Worm (Caenorhabditis elegans) whole organism, mixed stage, embryonic: Measurements from ENCODE around the gene acr-16.

Experiments used
- M03D4.4 ChIP-seq: sonication (generic microtip); optimal IDR thresholded peaks from 2 replicates; lab custom pipeline; 2017; ENCODE audit warnings: mild to moderate bottlenecking, missing genetic modification characterization, missing compliant biosample characterization
- bed-3 ChIP-seq: fragments of 200-800 bp; sonication (Bioruptor generic); optimal IDR thresholded peaks from 3 replicates; lab custom pipeline; 2018; ENCODE audit warnings: mild to moderate bottlenecking, missing genetic modification characterization, moderate library complexity, missing compliant biosample characterization
- blmp-1 ChIP-seq: fragments of 150-350 bp; optimal IDR thresholded peaks from 2 replicates; lab custom pipeline; 2014; ENCODE audit warnings: missing biosample characterization, missing genetic modification characterization
- ceh-39 ChIP-seq: fragments of 150-350 bp; optimal IDR thresholded peaks from 2 replicates; lab custom pipeline; 2014; ENCODE audit warnings: missing biosample characterization, missing genetic modification characterization
- ceh-43 ChIP-seq: fragments of 200-800 bp; sonication (Bioruptor generic); optimal IDR thresholded peaks from 2 replicates; lab custom pipeline; 2018; ENCODE audit warnings: mild to moderate bottlenecking, missing genetic modification characterization, moderate library complexity, missing compliant biosample characterization
- ceh-83 ChIP-seq: fragments of 200-800 bp; sonication (Bioruptor generic); optimal IDR thresholded peaks from 2 replicates; lab custom pipeline; 2018; ENCODE audit warnings: mild to moderate bottlenecking, missing genetic modification characterization, missing compliant biosample characterization
- ces-1 ChIP-seq: fragments of 150-350 bp; optimal IDR thresholded peaks from 2 replicates; lab custom pipeline; 2014; ENCODE audit warnings: missing biosample characterization, missing genetic modification reagents, missing genetic modification characterization
- cnd-1 ChIP-seq: fragments of 200-800 bp; sonication (Bioruptor generic); optimal IDR thresholded peaks from 2 replicates; lab custom pipeline; 2018; ENCODE audit warnings: mild to moderate bottlenecking, missing genetic modification characterization, missing compliant biosample characterization
- drap-1 ChIP-seq: fragments of 200-800 bp; sonication (Bioruptor generic); optimal IDR thresholded peaks from 3 replicates; lab custom pipeline; 2018; ENCODE audit warnings: mild to moderate bottlenecking, missing genetic modification characterization, missing compliant biosample characterization
- elt-1 ChIP-seq: sonication (generic microtip); optimal IDR thresholded peaks from 2 replicates; lab custom pipeline; 2017; ENCODE audit warnings: missing genetic modification characterization, mild to moderate bottlenecking, missing compliant biosample characterization, antibody characterized with exemption, moderate library complexity, borderline replicate concordance; ENCODE audit not compliant: insufficient read depth
- elt-3 ChIP-seq: fragments of 150-350 bp; optimal IDR thresholded peaks from 2 replicates; lab custom pipeline; 2014; ENCODE audit warnings: missing biosample characterization, missing genetic modification characterization
- flh-1 ChIP-seq: fragments of 200-800 bp; sonication (Bioruptor generic); optimal IDR thresholded peaks from 2 replicates; lab custom pipeline; 2018; ENCODE audit warnings: mild to moderate bottlenecking, missing genetic modification characterization, moderate library complexity, missing compliant biosample characterization
- ham-2 ChIP-seq: fragments of 200-800 bp; sonication (Bioruptor generic); optimal IDR thresholded peaks from 2 replicates; lab custom pipeline; 2018; ENCODE audit warnings: mild to moderate bottlenecking, missing genetic modification characterization, missing compliant biosample characterization
- hlh-1 ChIP-seq: fragments of 150-350 bp; optimal IDR thresholded peaks from 2 replicates; lab custom pipeline; 2014; ENCODE audit warnings: missing biosample characterization, missing genetic modification reagents, missing genetic modification characterization
- lin-13 ChIP-seq: fragments of 150-350 bp; optimal IDR thresholded peaks from 2 replicates; lab custom pipeline; 2014; ENCODE audit warnings: missing biosample characterization, missing genetic modification characterization
- lin-32 ChIP-seq: fragments of 200-800 bp; sonication (Bioruptor generic); optimal IDR thresholded peaks from 2 replicates; lab custom pipeline; 2018; ENCODE audit warnings: mild to moderate bottlenecking, missing genetic modification characterization, missing compliant biosample characterization
- lsy-2 ChIP-seq: fragments of 150-350 bp; optimal IDR thresholded peaks from 2 replicates; lab custom pipeline; 2014; ENCODE audit warnings: missing biosample characterization, missing genetic modification characterization
- mab-5 ChIP-seq: fragments of 150-350 bp; optimal IDR thresholded peaks from 2 replicates; lab custom pipeline; 2014; ENCODE audit warnings: missing biosample characterization, missing genetic modification characterization
- mep-1 ChIP-seq: fragments of 150-350 bp; optimal IDR thresholded peaks from 2 replicates; lab custom pipeline; 2017; ENCODE audit warnings: missing biosample characterization, missing genetic modification reagents, missing genetic modification characterization, inconsistent platforms
- mls-2 ChIP-seq: sonication (generic microtip); optimal IDR thresholded peaks from 2 replicates; lab custom pipeline; 2016; ENCODE audit warnings: mild to moderate bottlenecking, missing genetic modification characterization, moderate library complexity, missing compliant biosample characterization
- nhr-12 ChIP-seq: fragments of 150-350 bp; optimal IDR thresholded peaks from 2 replicates; lab custom pipeline; 2014; ENCODE audit warnings: missing biosample characterization, missing genetic modification characterization
- nhr-2 ChIP-seq: fragments of 150-350 bp; optimal IDR thresholded peaks from 2 replicates; lab custom pipeline; 2014; ENCODE audit warnings: missing biosample characterization, missing genetic modification characterization
- nhr-237 ChIP-seq: fragments of 150-350 bp; optimal IDR thresholded peaks from 2 replicates; lab custom pipeline; 2014; ENCODE audit warnings: missing biosample characterization, missing genetic modification characterization
- nhr-28 ChIP-seq: fragments of 150-350 bp; optimal IDR thresholded peaks from 2 replicates; lab custom pipeline; 2014; ENCODE audit warnings: missing biosample characterization, missing genetic modification characterization
- nhr-76 ChIP-seq: sonication (generic microtip); optimal IDR thresholded peaks from 2 replicates; lab custom pipeline; 2017; ENCODE audit warnings: missing biosample characterization, missing genetic modification characterization
- pha-4 ChIP-seq: fragments of 150-350 bp; optimal IDR thresholded peaks from 2 replicates; lab custom pipeline; 2018; ENCODE audit warnings: missing biosample characterization, missing genetic modification reagents, missing genetic modification characterization
- sem-2 ChIP-seq: fragments of 200-800 bp; sonication (Bioruptor generic); optimal IDR thresholded peaks from 2 replicates; lab custom pipeline; 2018; ENCODE audit warnings: mild to moderate bottlenecking, missing genetic modification characterization, missing compliant biosample characterization
- snpc-4 ChIP-seq: fragments of 150-350 bp; optimal IDR thresholded peaks from 2 replicates; lab custom pipeline; 2014; ENCODE audit warnings: missing biosample characterization, missing genetic modification characterization
- sptf-1 ChIP-seq: sonication (generic microtip); optimal IDR thresholded peaks from 2 replicates; lab custom pipeline; 2017; ENCODE audit warnings: mild to moderate bottlenecking, missing genetic modification characterization, moderate library complexity, missing compliant biosample characterization
- tbx-8 ChIP-seq: fragments of 200-800 bp; sonication (Bioruptor generic); optimal IDR thresholded peaks from 2 replicates; lab custom pipeline; 2018; ENCODE audit warnings: mild to moderate bottlenecking, missing genetic modification characterization, moderate library complexity, missing compliant biosample characterization
- unc-120 ChIP-seq: sonication (generic microtip); optimal IDR thresholded peaks from 2 replicates; lab custom pipeline; 2017; ENCODE audit warnings: missing genetic modification characterization, missing compliant biosample characterization; ENCODE audit not compliant: poor library complexity, severe bottlenecking
- unc-39 ChIP-seq: fragments of 150-350 bp; optimal IDR thresholded peaks from 2 replicates; lab custom pipeline; 2014; ENCODE audit warnings: missing biosample characterization, missing genetic modification characterization
- unc-62 ChIP-seq: fragments of 150-350 bp; optimal IDR thresholded peaks from 2 replicates; lab custom pipeline; 2014; ENCODE audit warnings: missing biosample characterization, missing genetic modification reagents, missing genetic modification characterization
- zip-8 ChIP-seq: fragments of 150-350 bp; optimal IDR thresholded peaks from 2 replicates; lab custom pipeline; 2014; ENCODE audit warnings: missing biosample characterization, missing genetic modification characterization
- ztf-11 ChIP-seq: fragments of 150-350 bp; optimal IDR thresholded peaks from 2 replicates; lab custom pipeline; 2014; ENCODE audit warnings: missing biosample characterization, missing genetic modification characterization

acr-16 gene

DNA sequence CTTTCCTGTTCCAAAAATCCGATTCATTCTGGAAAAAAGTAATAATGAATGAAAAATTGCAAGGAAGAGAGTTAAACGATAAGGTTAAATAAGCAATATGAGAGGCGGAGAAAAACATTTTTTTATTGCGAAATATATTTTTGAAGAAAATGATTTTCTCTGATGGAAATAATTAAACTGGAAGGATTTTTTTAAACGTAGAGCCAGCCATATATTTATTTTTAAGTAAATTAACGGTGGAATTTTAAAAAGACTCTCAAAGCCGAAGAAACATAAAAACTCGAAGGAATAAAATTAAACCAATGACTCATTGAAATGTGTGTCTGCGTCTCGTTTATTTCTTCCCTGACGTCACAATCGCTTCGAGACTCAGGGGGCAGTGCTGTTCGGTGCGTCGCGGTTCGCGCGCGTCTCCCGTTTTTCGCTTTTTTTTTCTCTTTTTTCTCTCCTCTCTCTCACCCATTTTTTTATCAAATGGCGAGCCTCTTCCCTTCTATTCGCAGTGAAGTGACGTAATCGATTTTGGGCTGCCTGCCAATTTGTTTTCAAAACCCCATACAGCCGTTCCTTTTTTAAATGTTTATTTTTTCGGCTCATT is 45.2 kb downstream of the acr-16 start, which contains the start of gene vps-60:
Gene vps-60, minus strand, starts transcription at position 30 of the 598 bp plus-strand sequence.
- TF ChIP-seq mab-5 (tag; lab: Kevin White, UChicago) (no peak), mep-1 (tag; lab: Kevin White, UChicago) (peak; percentile 92), unc-120 (peak; percentile 58), tbx-8 (GFP tag; lab: Kevin White, UChicago) (no peak), lin-32 (no peak), nhr-237 (tag; lab: Kevin White, UChicago) (peak; percentile 73), lin-13 (tag; lab: Kevin White, UChicago) (peak; percentile 50), unc-62 (GFP tag; lab: Kevin White, UChicago) (peak; percentile 51), pha-4 (tag; lab: Kevin White, UChicago) (peak; percentile 87), ztf-11 (tag; lab: Kevin White, UChicago) (no peak), snpc-4 (tag; lab: Kevin White, UChicago) (no peak), nhr-2 (no peak), nhr-28 (tag; lab: Kevin White, UChicago) (no peak), mls-2 (peak; percentile 68), ceh-83 (GFP tag; lab: Kevin White, UChicago) (no peak), hlh-1 (tag; lab: Kevin White, UChicago) (peak; percentile 61), cnd-1 (tag; lab: Kevin White, UChicago) (peak; percentile 45), zip-8 (tag; lab: Kevin White, UChicago) (peak; percentile 25), nhr-12 (tag; lab: Kevin White, UChicago) (no peak), unc-39 (tag; lab: Kevin White, UChicago) (no peak), sptf-1 (no peak), ces-1 (peak; percentile 87), sem-2 (GFP tag; lab: Kevin White, UChicago) (no peak), drap-1 (no peak), ceh-43 (GFP tag; lab: Kevin White, UChicago) (no peak), ceh-39 (tag; lab: Kevin White, UChicago) (peak; percentile 83), ham-2 (GFP tag; lab: Kevin White, UChicago) (no peak), blmp-1 (tag; lab: Kevin White, UChicago) (peak; percentile 61), lsy-2 (tag; lab: Kevin White, UChicago) (peak; percentile 83), elt-1 (tag; lab: Kevin White, UChicago) (peak; percentile 25), elt-3 (tag; lab: Kevin White, UChicago) (no peak), nhr-76 (tag; lab: Kevin White, UChicago) (no peak), bed-3 (GFP tag; lab: Kevin White, UChicago) (no peak), M03D4.4 (tag; lab: Kevin White, UChicago) (peak; percentile 17), flh-1 (GFP tag; lab: Kevin White, UChicago) (no peak)

DNA sequence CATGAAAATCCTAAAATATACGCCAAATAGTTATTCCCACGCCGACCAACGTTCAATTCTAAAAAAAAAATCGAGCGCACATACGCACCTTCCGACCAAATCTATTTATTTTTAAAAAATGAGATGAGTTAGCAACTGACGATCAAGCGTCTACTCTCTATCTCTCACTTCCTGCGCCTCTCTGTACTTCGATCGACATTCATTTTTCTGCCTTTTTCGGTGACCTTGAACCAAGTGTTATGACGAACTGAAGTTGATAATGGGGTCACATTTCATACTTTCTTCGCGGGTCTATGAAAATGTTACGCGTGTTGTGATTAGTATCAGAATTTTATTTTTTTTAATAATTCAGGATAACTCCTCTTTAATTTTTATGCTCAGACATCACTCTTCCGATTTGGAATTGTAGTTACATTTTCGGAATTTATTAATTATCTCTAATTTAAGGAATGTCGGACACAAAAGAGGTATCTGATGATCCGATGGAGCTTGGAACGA is 46.4 kb downstream of the acr-16 start, which contains the start of gene smk-1:
Gene smk-1, plus strand, starts transcription at position 448 of the 498 bp plus-strand sequence.
- no peak for TF ChIP-seq lsy-2 (tag; lab: Kevin White, UChicago)
- no peak for TF ChIP-seq lin-32
- TF ChIP-seq flh-1 (GFP tag; lab: Kevin White, UChicago), result no peak
- no peak for TF ChIP-seq bed-3 (GFP tag; lab: Kevin White, UChicago)
- no peak for TF ChIP-seq ham-2 (GFP tag; lab: Kevin White, UChicago)
- no peak for TF ChIP-seq nhr-12 (tag; lab: Kevin White, UChicago)
- TF ChIP-seq mab-5 (tag; lab: Kevin White, UChicago), result no peak
- TF ChIP-seq drap-1, result no peak

DNA sequence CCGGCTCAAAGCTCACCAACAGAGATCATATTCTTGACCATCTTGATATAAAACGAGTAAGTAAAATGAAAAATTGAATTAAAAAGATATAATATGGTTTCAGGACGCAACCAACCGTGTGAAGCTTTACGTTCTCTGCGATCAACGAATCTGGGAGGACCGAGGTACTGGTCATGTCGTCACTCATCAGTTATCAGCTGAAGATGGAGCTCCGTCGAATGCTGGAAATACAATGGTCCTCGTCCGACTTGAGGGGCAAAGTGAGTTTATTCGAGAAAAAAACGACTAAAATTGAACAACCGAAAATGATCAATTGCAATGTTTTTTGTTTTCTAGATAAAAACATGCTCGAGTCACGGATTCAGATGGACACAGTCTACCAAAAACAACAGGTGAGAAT is 47.5 kb downstream of the acr-16 start:
- no peak for TF ChIP-seq unc-39 (tag; lab: Kevin White, UChicago)
- no peak for TF ChIP-seq elt-3 (tag; lab: Kevin White, UChicago)
- no peak for TF ChIP-seq blmp-1 (tag; lab: Kevin White, UChicago)
- no peak for TF ChIP-seq nhr-28 (tag; lab: Kevin White, UChicago)
- TF ChIP-seq hlh-1 (tag; lab: Kevin White, UChicago), result no peak
- no peak for TF ChIP-seq cnd-1 (tag; lab: Kevin White, UChicago)
- TF ChIP-seq ceh-39 (tag; lab: Kevin White, UChicago), result no peak
- TF ChIP-seq zip-8 (tag; lab: Kevin White, UChicago), result no peak
- TF ChIP-seq ceh-83 (GFP tag; lab: Kevin White, UChicago), result no peak
- TF ChIP-seq sem-2 (GFP tag; lab: Kevin White, UChicago), result no peak
- no peak for TF ChIP-seq lin-13 (tag; lab: Kevin White, UChicago)
- no peak for TF ChIP-seq bed-3 (GFP tag; lab: Kevin White, UChicago)
- TF ChIP-seq mep-1 (tag; lab: Kevin White, UChicago), result no peak
- no peak for TF ChIP-seq sptf-1
- TF ChIP-seq, all 35 proteins: peak for 0
